Fruit fly (Drosophila melanogaster) whole organism, prepupa: Measurements from ENCODE around the gene CG13086.

Experiments used
- Blimp-1 ChIP-seq: fragments of 200-800 bp; sonication (Bioruptor generic); optimal IDR thresholded peaks from 3 replicates; lab custom pipeline; 2017; ENCODE audit warnings: missing biosample characterization, missing genetic modification characterization, mild to moderate bottlenecking, moderate library complexity, missing genetic modification reagents
- CG10631 ChIP-seq: fragments of 200-800 bp; sonication (Bioruptor generic); optimal IDR thresholded peaks from 2 replicates; lab custom pipeline; 2016; ENCODE audit warnings: missing biosample characterization, missing genetic modification characterization
- CG10669 ChIP-seq: fragments of 200-800 bp; sonication (Bioruptor generic); optimal IDR thresholded peaks from 3 replicates; lab custom pipeline; 2018; ENCODE audit warnings: missing biosample characterization, mild to moderate bottlenecking, missing genetic modification characterization, moderate library complexity
- CG11294 ChIP-seq: fragments of 200-800 bp; sonication (Bioruptor generic); IDR thresholded peaks from 2 replicates; pipeline ENCODE4 v1.3.6; 2022; ENCODE audit warnings: missing biosample characterization, missing genetic modification characterization
- CG11902 ChIP-seq: fragments of 200-800 bp; sonication (Bioruptor generic); optimal IDR thresholded peaks from 3 replicates; lab custom pipeline; 2016; ENCODE audit warnings: missing biosample characterization, missing genetic modification characterization
- CG15336 ChIP-seq: fragments of 200-800 bp; sonication (Bioruptor generic); IDR thresholded peaks from 2 replicates; pipeline ENCODE4 v1.3.6; 2022; ENCODE audit warnings: missing biosample characterization, missing genetic modification characterization
- CG1621 ChIP-seq: fragments of 200-800 bp; sonication (Bioruptor generic); optimal IDR thresholded peaks from 3 replicates; lab custom pipeline; 2018; ENCODE audit warnings: missing biosample characterization, mild to moderate bottlenecking, missing genetic modification characterization
- CG16779 ChIP-seq: fragments of 200-800 bp; sonication (Bioruptor generic); optimal IDR thresholded peaks from 3 replicates; lab custom pipeline; 2017; ENCODE audit warnings: missing biosample characterization, mild to moderate bottlenecking, missing genetic modification characterization
- CG3032 ChIP-seq: fragments of 200-800 bp; optimal IDR thresholded peaks from 2 replicates; lab custom pipeline; 2019; ENCODE audit warnings: missing biosample characterization, mild to moderate bottlenecking, missing genetic modification characterization, moderate library complexity
- CG31627 ChIP-seq: fragments of 200-800 bp; sonication (Bioruptor generic); optimal IDR thresholded peaks from 3 replicates; lab custom pipeline; 2016; ENCODE audit warnings: missing biosample characterization, missing genetic modification characterization
- CG32006 ChIP-seq: fragments of 200-800 bp; sonication (Bioruptor generic); optimal IDR thresholded peaks from 3 replicates; lab custom pipeline; 2017; ENCODE audit warnings: missing biosample characterization, mild to moderate bottlenecking, missing genetic modification characterization
- CG34406 ChIP-seq: fragments of 200-800 bp; sonication (Bioruptor generic); optimal IDR thresholded peaks from 3 replicates; lab custom pipeline; 2016; ENCODE audit warnings: missing biosample characterization, missing genetic modification characterization
- CG4318 ChIP-seq: fragments of 200-800 bp; sonication (Bioruptor generic); optimal IDR thresholded peaks from 3 replicates; lab custom pipeline; 2017; ENCODE audit warnings: missing biosample characterization, mild to moderate bottlenecking, missing genetic modification characterization
- CG6792 ChIP-seq: fragments of 200-800 bp; sonication (Bioruptor generic); optimal IDR thresholded peaks from 3 replicates; lab custom pipeline; 2016; ENCODE audit warnings: missing biosample characterization, missing genetic modification characterization
- CG6808 ChIP-seq: fragments of 200-800 bp; sonication (Bioruptor generic); optimal IDR thresholded peaks from 3 replicates; lab custom pipeline; 2017; ENCODE audit warnings: missing biosample characterization, missing genetic modification characterization, mild to moderate bottlenecking, moderate library complexity, missing genetic modification reagents
- CG6854 ChIP-seq: fragments of 200-800 bp; sonication (Bioruptor generic); optimal IDR thresholded peaks from 2 replicates; lab custom pipeline; 2017; ENCODE audit warnings: missing biosample characterization, mild to moderate bottlenecking, missing genetic modification characterization
- CG7368 ChIP-seq: fragments of 200-800 bp; sonication (Bioruptor generic); optimal IDR thresholded peaks from 3 replicates; lab custom pipeline; 2016; ENCODE audit warnings: missing biosample characterization, missing genetic modification characterization
- CG8119 ChIP-seq: fragments of 200-800 bp; sonication (Bioruptor generic); IDR thresholded peaks from 3 replicates; pipeline ENCODE4 v1.3.6; 2022; ENCODE audit warnings: missing biosample characterization, missing genetic modification characterization
- CG8319 ChIP-seq: fragments of 200-800 bp; sonication (Bioruptor generic); optimal IDR thresholded peaks from 3 replicates; lab custom pipeline; 2016; ENCODE audit warnings: missing biosample characterization, missing genetic modification characterization
- CG8632 ChIP-seq: fragments of 200-800 bp; sonication (Bioruptor generic); optimal IDR thresholded peaks from 3 replicates; lab custom pipeline; 2016; ENCODE audit warnings: missing biosample characterization, missing genetic modification characterization
- CG9139 ChIP-seq: fragments of 200-800 bp; sonication (Bioruptor generic); optimal IDR thresholded peaks from 3 replicates; lab custom pipeline; 2017; ENCODE audit warnings: missing biosample characterization, mild to moderate bottlenecking, missing genetic modification characterization
- Eip75B ChIP-seq: fragments of 200-800 bp; sonication (Bioruptor generic); optimal IDR thresholded peaks from 3 replicates; lab custom pipeline; 2016; ENCODE audit warnings: missing biosample characterization, missing genetic modification characterization
- Eip78C ChIP-seq: fragments of 200-800 bp; sonication (Bioruptor generic); peaks from one replicate; lab custom pipeline; 2016; ENCODE audit warnings: missing biosample characterization, missing genetic modification characterization
- Eip93F ChIP-seq: fragments of 200-800 bp; sonication (Bioruptor generic); optimal IDR thresholded peaks from 2 replicates; lab custom pipeline; 2016; ENCODE audit warnings: missing biosample characterization, mild to moderate bottlenecking, missing genetic modification characterization
- Ets96B ChIP-seq: fragments of 200-800 bp; optimal IDR thresholded peaks from 2 replicates; lab custom pipeline; 2019; ENCODE audit warnings: missing biosample characterization, mild to moderate bottlenecking, missing genetic modification characterization, moderate library complexity
- Hr38 ChIP-seq: sonication (Bioruptor generic); optimal IDR thresholded peaks from 2 replicates; lab custom pipeline; 2016; ENCODE audit warnings: missing biosample characterization, missing genetic modification characterization
- Hr39 ChIP-seq: fragments of 200-800 bp; sonication (Bioruptor generic); optimal IDR thresholded peaks from 2 replicates; lab custom pipeline; 2016; ENCODE audit warnings: missing biosample characterization, missing genetic modification characterization
- Hr4 ChIP-seq: fragments of 200-800 bp; sonication (Bioruptor generic); optimal IDR thresholded peaks from 3 replicates; lab custom pipeline; 2016; ENCODE audit warnings: missing biosample characterization, missing genetic modification characterization
- OdsH ChIP-seq: fragments of 200-800 bp; sonication (Bioruptor generic); optimal IDR thresholded peaks from 3 replicates; lab custom pipeline; 2016; ENCODE audit warnings: missing biosample characterization, missing genetic modification characterization
- Smox ChIP-seq: fragments of 200-800 bp; sonication (Bioruptor generic); optimal IDR thresholded peaks from 3 replicates; lab custom pipeline; 2016; ENCODE audit warnings: missing biosample characterization, missing genetic modification characterization
- Sox102F ChIP-seq: fragments of 200-800 bp; sonication (Bioruptor generic); optimal IDR thresholded peaks from 2 replicates; lab custom pipeline; 2016; ENCODE audit warnings: missing biosample characterization, mild to moderate bottlenecking, missing genetic modification characterization
- Sox15 ChIP-seq: fragments of 200-800 bp; sonication (Bioruptor generic); optimal IDR thresholded peaks from 3 replicates; lab custom pipeline; 2016; ENCODE audit warnings: missing biosample characterization, missing genetic modification characterization
- achi ChIP-seq: fragments of 200-800 bp; sonication (Bioruptor generic); optimal IDR thresholded peaks from 3 replicates; lab custom pipeline; 2016; ENCODE audit warnings: missing biosample characterization, missing genetic modification characterization
- acj6 ChIP-seq: fragments of 200-800 bp; sonication (Bioruptor generic); optimal IDR thresholded peaks from 3 replicates; lab custom pipeline; 2016; ENCODE audit warnings: missing biosample characterization, missing genetic modification characterization
- dac ChIP-seq: fragments of 200-800 bp; sonication (Bioruptor generic); optimal IDR thresholded peaks from 2 replicates; lab custom pipeline; 2017; ENCODE audit warnings: missing biosample characterization, mild to moderate bottlenecking, missing genetic modification characterization
- dsx ChIP-seq: fragments of 200-800 bp; optimal IDR thresholded peaks from 3 replicates; lab custom pipeline; 2019; ENCODE audit warnings: missing biosample characterization, mild to moderate bottlenecking, missing genetic modification characterization, moderate library complexity; ENCODE audit not compliant: poor library complexity, severe bottlenecking
- eg ChIP-seq: fragments of 200-800 bp; sonication (Bioruptor generic); IDR thresholded peaks from 3 replicates; pipeline ENCODE4 v1.3.6; 2022; ENCODE audit warnings: missing biosample characterization, missing genetic modification characterization
- esn ChIP-seq: fragments of 200-800 bp; sonication (Bioruptor generic); optimal IDR thresholded peaks from 2 replicates; lab custom pipeline; 2016; ENCODE audit warnings: missing biosample characterization, mild to moderate bottlenecking, missing genetic modification characterization, moderate library complexity
- fd85E ChIP-seq: fragments of 200-800 bp; sonication (Bioruptor generic); optimal IDR thresholded peaks from 3 replicates; lab custom pipeline; 2016; ENCODE audit warnings: missing biosample characterization, missing genetic modification characterization
- fkh ChIP-seq: fragments of 200-800 bp; sonication (Bioruptor generic); optimal IDR thresholded peaks from 3 replicates; lab custom pipeline; 2017; ENCODE audit warnings: missing biosample characterization, mild to moderate bottlenecking, missing genetic modification characterization, moderate library complexity
- lz ChIP-seq: fragments of 200-800 bp; sonication (Bioruptor generic); optimal IDR thresholded peaks from 3 replicates; lab custom pipeline; 2016; ENCODE audit warnings: missing biosample characterization, missing genetic modification characterization
- pdm3 ChIP-seq: fragments of 200-800 bp; sonication (Bioruptor generic); optimal IDR thresholded peaks from 3 replicates; lab custom pipeline; 2016; ENCODE audit warnings: missing biosample characterization, missing genetic modification characterization
- salr ChIP-seq, 2 experiments: fragments of 200-800 bp; sonication (Bioruptor generic); optimal IDR thresholded peaks; 3 replicates each; lab custom pipeline; 2016 to 2018; ENCODE audit warnings: missing biosample characterization in 2 of 2, missing genetic modification characterization in 2 of 2, mild to moderate bottlenecking in 1 of 2
- spab ChIP-seq: fragments of 200-800 bp; sonication (Bioruptor generic); optimal IDR thresholded peaks from 2 replicates; lab custom pipeline; 2017; ENCODE audit warnings: missing biosample characterization, mild to moderate bottlenecking, missing genetic modification characterization, missing genetic modification reagents
- ss ChIP-seq, 2 experiments: fragments of 200-800 bp; sonication (Bioruptor generic); optimal IDR thresholded peaks; 2 replicates in 1 of 2; 3 replicates in 1 of 2; lab custom pipeline; 2017 to 2018; ENCODE audit warnings: mild to moderate bottlenecking in 2 of 2, missing biosample characterization in 2 of 2, missing genetic modification characterization in 2 of 2, moderate library complexity in 1 of 2
- svp ChIP-seq: fragments of 200-800 bp; sonication (Bioruptor generic); peaks from one replicate; lab custom pipeline; 2016; ENCODE audit warnings: missing biosample characterization, missing genetic modification characterization
- vri ChIP-seq: fragments of 200-800 bp; sonication (Bioruptor generic); optimal IDR thresholded peaks from 3 replicates; lab custom pipeline; 2016; ENCODE audit warnings: missing biosample characterization, mild to moderate bottlenecking, missing genetic modification characterization

CG13086 gene

DNA sequence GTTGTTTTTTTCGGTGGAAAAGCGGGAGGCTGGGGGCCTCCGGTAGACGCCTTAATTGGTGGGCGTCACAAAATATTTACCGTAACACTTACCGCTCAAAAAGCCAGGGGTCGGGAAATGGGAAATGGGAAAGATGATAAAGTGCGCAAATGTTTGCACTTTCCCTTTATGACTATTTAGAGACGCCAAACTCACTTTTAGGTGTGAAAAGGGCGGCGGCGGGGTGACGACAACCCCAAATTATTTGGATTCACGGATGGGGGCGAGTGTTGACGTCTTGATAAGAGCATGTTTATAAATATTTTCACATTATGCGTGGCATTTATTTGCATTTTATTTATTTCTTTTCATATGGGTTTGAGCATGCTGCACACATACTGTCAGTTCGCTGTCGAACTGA, 5.9 kb downstream of the CG13086 start, which contains the start of gene CG17349:
Gene CG17349, plus strand, starts transcription at position 400 of the 400 bp plus-strand sequence.
- TF ChIP-seq fkh (GFP tag; lab: Kevin White, UChicago) = peak; percentile 68
- TF ChIP-seq Smox (GFP tag; lab: Kevin White, UChicago) = no peak
- TF ChIP-seq vri (GFP tag; lab: Kevin White, UChicago) = no peak
- TF ChIP-seq dac = no peak

DNA sequence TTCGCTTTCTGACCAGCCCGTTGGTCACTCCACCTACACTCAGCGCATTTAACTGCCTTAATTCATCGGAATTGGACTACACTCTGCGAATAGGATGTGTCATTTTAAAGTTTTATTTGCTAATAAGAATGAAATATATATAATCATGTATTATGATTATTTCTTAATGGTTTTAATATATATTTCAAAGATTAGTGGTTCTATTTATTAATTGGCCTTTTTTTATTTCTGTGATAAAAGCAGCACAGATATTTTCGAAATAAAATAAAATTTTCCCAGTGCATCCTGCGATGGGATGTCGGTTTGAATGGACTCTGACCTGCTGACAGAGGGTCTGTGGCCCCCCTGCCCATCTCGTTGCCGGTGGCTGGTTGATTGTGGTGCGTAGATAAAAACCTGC, 9.6 kb downstream of the CG13086 start:
- peak; percentile 31 for TF ChIP-seq svp (GFP tag; lab: Kevin White, UChicago)
- no peak for TF ChIP-seq Sox15

DNA sequence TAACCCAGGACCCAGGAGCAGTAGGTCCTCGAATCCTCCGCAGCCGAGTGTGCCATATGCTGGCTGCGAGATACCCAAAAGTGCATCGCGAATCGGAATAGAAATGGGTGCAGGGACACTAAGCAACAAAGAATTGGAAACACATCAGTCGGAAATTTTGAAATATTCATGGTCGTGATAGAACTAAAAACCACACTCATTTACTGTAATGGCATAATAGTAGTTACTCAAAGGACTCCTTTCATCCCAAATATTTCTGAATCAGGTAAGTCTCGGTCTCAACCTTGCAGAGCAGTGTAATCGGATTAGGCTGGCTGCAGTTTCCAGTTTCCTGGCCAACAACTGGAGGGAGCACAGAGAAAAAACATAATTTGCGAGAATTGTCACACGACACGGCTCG, 12.0 kb downstream of the CG13086 start:
- peak; percentile 40 for TF ChIP-seq Ets96B
- TF ChIP-seq fd85E (GFP tag; lab: Kevin White, UChicago) = no peak
- TF ChIP-seq ss (GFP tag; optimal IDR thresholded peaks at IDR 0.05; lab: Kevin White, UChicago) = peak; percentile 17 to 45
- peak; percentile 11 for TF ChIP-seq Hr39 (GFP tag; lab: Kevin White, UChicago)
- TF ChIP-seq Eip93F (GFP tag; lab: Kevin White, UChicago) = no peak
- no peak for TF ChIP-seq Sox102F (GFP tag; lab: Kevin White, UChicago)
- TF ChIP-seq CG31627 (GFP tag; lab: Kevin White, UChicago) = peak; percentile 14
- peak; percentile 19 for TF ChIP-seq esn (GFP tag; lab: Kevin White, UChicago)
- peak; percentile 43 for TF ChIP-seq pdm3
- TF ChIP-seq CG8319 (GFP tag; lab: Kevin White, UChicago) = no peak
- TF ChIP-seq acj6 = peak; percentile 49
- peak; percentile 51 for TF ChIP-seq Eip75B (GFP tag; lab: Kevin White, UChicago)
- TF ChIP-seq CG10669 (GFP tag; lab: Kevin White, UChicago) = peak; percentile 66
- TF ChIP-seq lz (GFP tag; lab: Kevin White, UChicago) = peak; percentile 23
- no peak for TF ChIP-seq CG6854
- TF ChIP-seq eg = peak; percentile 84
- peak; percentile 35; the same call in 1 of the 2 replicates for TF ChIP-seq CG11294 (GFP tag; lab: Robert Waterston, UW)
- no peak for TF ChIP-seq fkh (GFP tag; lab: Kevin White, UChicago)
- no peak for TF ChIP-seq Blimp-1
- peak; percentile 37 for TF ChIP-seq CG6792 (GFP tag; lab: Kevin White, UChicago)
- TF ChIP-seq dsx = peak; percentile 59
- TF ChIP-seq CG16779 (tag; lab: Kevin White, UChicago) = peak; percentile 51
- peak; percentile 53 to 61 for TF ChIP-seq salr (GFP tag; optimal IDR thresholded peaks at IDR 0.05; lab: Kevin White, UChicago)
- TF ChIP-seq Hr4 (GFP tag; lab: Kevin White, UChicago) = peak; percentile 68
- no peak for TF ChIP-seq vri (GFP tag; lab: Kevin White, UChicago)
- TF ChIP-seq CG4318 (GFP tag; lab: Kevin White, UChicago) = peak; percentile 65
- TF ChIP-seq Smox (GFP tag; lab: Kevin White, UChicago) = peak; percentile 23
- peak; percentile 72 for TF ChIP-seq achi (GFP tag; lab: Kevin White, UChicago)
- TF ChIP-seq CG11902 (GFP tag; lab: Kevin White, UChicago) = peak; percentile 5
- TF ChIP-seq spab (GFP tag; lab: Kevin White, UChicago) = peak; percentile 42
- no peak for TF ChIP-seq CG9139
- TF ChIP-seq CG8119 (GFP tag; lab: Robert Waterston, UW) = peak; percentile 86
- TF ChIP-seq Sox15 = peak; percentile 15
- no peak for TF ChIP-seq Hr38
- TF ChIP-seq CG15336 (GFP tag; lab: Robert Waterston, UW) = peak; percentile 89
- TF ChIP-seq CG10631 (GFP tag; lab: Kevin White, UChicago) = peak; percentile 69
- peak; percentile 8 for TF ChIP-seq CG8632 (GFP tag; lab: Kevin White, UChicago)
- peak; percentile 35 for TF ChIP-seq CG7368
- TF ChIP-seq CG6808 (GFP tag; lab: Kevin White, UChicago) = peak; percentile 54
- peak; percentile 71 for TF ChIP-seq OdsH (GFP tag; lab: Kevin White, UChicago)
- TF ChIP-seq Eip78C (GFP tag; lab: Kevin White, UChicago) = peak; percentile 76
- peak; percentile 62 for TF ChIP-seq CG3032 (tag; lab: Kevin White, UChicago)
- peak; percentile 26 for TF ChIP-seq CG1621 (tag; lab: Kevin White, UChicago)
- TF ChIP-seq CG32006 (GFP tag; lab: Kevin White, UChicago) = peak; percentile 79
- peak; percentile 37 for TF ChIP-seq CG34406 (GFP tag; lab: Kevin White, UChicago)
